Worm (Caenorhabditis elegans) whole organism, midembryonic: ENCODE measurements around the gene B0462.5.
"Not testable (repeated sequence)": the region's sequence is repeated elsewhere in the genome, so short reads cannot be mapped to it uniquely, and the experiment has no call there.

Experiments
- T22C8.4 ChIP-seq: fragments of 200-800 bp; sonication (Bioruptor generic); IDR thresholded peaks from 2 replicates; pipeline ENCODE4 v1.3.6; 2022; ENCODE audit warnings: missing genetic modification characterization, missing compliant biosample characterization
- cog-1 ChIP-seq: sonication (generic microtip); optimal IDR thresholded peaks from 2 replicates; lab custom pipeline; 2016; ENCODE audit warnings: missing genetic modification characterization, missing compliant biosample characterization
- flt-1 ChIP-seq: fragments of 200-800 bp; sonication (Bioruptor generic); IDR thresholded peaks from 2 replicates; pipeline ENCODE4 v1.3.6; 2022; ENCODE audit warnings: missing genetic modification characterization, missing compliant biosample characterization
- klf-2 ChIP-seq: fragments of 200-800 bp; sonication (Bioruptor generic); conservative IDR thresholded peaks from 2 replicates; pipeline ENCODE4 v1.3.6; 2022; ENCODE audit warnings: missing genetic modification reagents, missing genetic modification characterization, missing compliant biosample characterization
- med-1 ChIP-seq: sonication (generic microtip); optimal IDR thresholded peaks from 2 replicates; lab custom pipeline; 2017; ENCODE audit warnings: missing genetic modification characterization, mild to moderate bottlenecking, missing compliant biosample characterization, antibody characterized with exemption, missing genetic modification reagents; ENCODE audit not compliant: insufficient read depth
- ref-1 ChIP-seq: fragments of 200-800 bp; sonication (Bioruptor generic); conservative IDR thresholded peaks from 2 replicates; pipeline ENCODE4 v1.3.6; 2022; ENCODE audit warnings: missing genetic modification reagents, missing genetic modification characterization, missing compliant biosample characterization
- tab-1 ChIP-seq: fragments of 200-800 bp; sonication (Bioruptor generic); IDR thresholded peaks from 2 replicates; pipeline ENCODE4 v1.3.6; 2022; ENCODE audit warnings: missing genetic modification characterization, missing compliant biosample characterization
- ztf-23 ChIP-seq: fragments of 200-800 bp; sonication (Bioruptor generic); IDR thresholded peaks from 2 replicates; pipeline ENCODE4 v1.3.6; 2022; ENCODE audit warnings: missing genetic modification reagents, missing genetic modification characterization, missing compliant biosample characterization
- ztf-29 ChIP-seq: fragments of 200-800 bp; sonication (Bioruptor generic); IDR thresholded peaks from 2 replicates; pipeline ENCODE4 v1.3.6; 2022; ENCODE audit warnings: missing genetic modification reagents, missing genetic modification characterization, missing compliant biosample characterization

Gene B0462.5

DNA sequence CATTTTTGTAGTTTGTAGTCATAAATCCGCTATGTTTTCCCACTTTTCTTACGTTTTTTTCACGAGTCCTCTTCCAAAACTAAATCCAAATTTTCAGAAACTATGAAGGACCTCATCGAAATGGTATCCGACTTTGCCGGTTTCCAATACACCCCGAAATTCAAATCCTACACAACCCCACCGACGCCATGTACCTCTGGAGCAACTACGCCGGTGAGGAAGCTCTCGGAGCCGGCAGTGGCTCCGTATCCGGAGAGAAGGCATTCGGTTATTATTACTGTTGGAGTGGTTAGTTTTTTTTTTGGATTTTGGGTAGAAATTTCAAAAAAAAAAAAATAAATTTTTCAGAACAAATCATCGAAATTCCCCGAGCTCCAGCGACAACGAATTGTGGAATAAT, 26.9 kb upstream of the B0462.5 start, which contains the start of gene C08E8.3:
TSS of gene C08E8.3 (plus strand) at position 84 of the 400 bp plus-strand sequence.
- TF ChIP-seq T22C8.4 (GFP tag; lab: Robert Waterston, UW) (no peak), ztf-29 (no peak), med-1 (GFP tag; lab: Kevin White, UChicago) (no peak), ztf-23 (GFP tag; lab: Robert Waterston, UW) (no peak), cog-1 (tag; lab: Kevin White, UChicago) (no peak), ref-1 (GFP tag; lab: Robert Waterston, UW) (no peak), flt-1 (GFP tag; lab: Robert Waterston, UW) (no peak), tab-1 (GFP tag; lab: Robert Waterston, UW) (no peak), klf-2 (GFP tag; lab: Robert Waterston, UW) (no peak)

DNA sequence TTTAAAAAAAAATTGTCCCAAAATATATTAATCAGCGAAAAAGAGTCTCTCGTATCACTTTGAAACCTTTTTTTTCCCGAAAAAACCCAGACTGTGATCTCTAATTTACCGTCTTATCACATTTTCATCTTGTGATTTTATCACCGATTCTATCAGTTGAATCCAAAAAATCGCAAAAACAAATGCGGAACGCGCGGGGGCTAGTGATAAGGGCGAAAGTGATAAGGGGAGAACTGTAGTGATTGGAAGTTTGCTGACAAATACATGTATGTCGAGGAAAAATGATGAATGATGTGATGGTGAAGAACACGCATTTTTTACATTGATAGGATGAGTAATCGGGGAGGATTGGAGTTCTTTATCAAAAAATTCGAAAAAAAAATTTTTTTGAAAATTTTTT, 22.9 kb upstream of the B0462.5 start:
- TF ChIP-seq tab-1 (GFP tag; lab: Robert Waterston, UW) = no peak
- TF ChIP-seq med-1 (GFP tag; lab: Kevin White, UChicago) = no peak
- TF ChIP-seq ztf-29 = no peak
- TF ChIP-seq cog-1 (tag; lab: Kevin White, UChicago) = no peak
- TF ChIP-seq ztf-23 (GFP tag; lab: Robert Waterston, UW) = no peak
- no peak for TF ChIP-seq T22C8.4 (GFP tag; lab: Robert Waterston, UW)
- no peak for TF ChIP-seq ref-1 (GFP tag; lab: Robert Waterston, UW)
- no peak for TF ChIP-seq flt-1 (GFP tag; lab: Robert Waterston, UW)
- no peak for TF ChIP-seq klf-2 (GFP tag; lab: Robert Waterston, UW)

DNA sequence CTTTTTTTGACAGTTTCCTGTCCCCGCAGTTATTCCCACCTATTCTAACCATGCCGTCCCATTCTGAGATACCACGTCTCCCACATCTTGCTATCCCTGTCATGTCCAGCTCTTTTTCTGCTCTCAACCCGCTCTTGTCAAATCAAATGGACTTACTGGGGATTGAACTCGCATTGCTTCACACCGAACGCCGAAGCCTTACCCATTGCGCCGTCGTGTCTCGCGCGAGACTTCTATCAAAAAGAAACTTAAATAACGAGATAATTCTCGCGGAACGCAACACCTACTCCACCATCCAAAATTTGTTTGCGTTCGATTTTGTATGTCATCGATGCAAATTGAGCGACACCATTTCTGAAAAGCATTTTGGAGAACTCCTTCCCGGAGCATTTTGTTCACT, 21.1 kb upstream of the B0462.5 start:
- no peak for TF ChIP-seq med-1 (GFP tag; lab: Kevin White, UChicago)
- TF ChIP-seq ztf-23 (GFP tag; lab: Robert Waterston, UW) = no peak
- no peak for TF ChIP-seq ref-1 (GFP tag; lab: Robert Waterston, UW)
- no peak for TF ChIP-seq ztf-29
- TF ChIP-seq T22C8.4 (GFP tag; lab: Robert Waterston, UW) = no peak
- TF ChIP-seq tab-1 (GFP tag; lab: Robert Waterston, UW) = no peak
- TF ChIP-seq cog-1 (tag; lab: Kevin White, UChicago) = no peak
- no peak for TF ChIP-seq flt-1 (GFP tag; lab: Robert Waterston, UW)
- no peak for TF ChIP-seq klf-2 (GFP tag; lab: Robert Waterston, UW)

DNA sequence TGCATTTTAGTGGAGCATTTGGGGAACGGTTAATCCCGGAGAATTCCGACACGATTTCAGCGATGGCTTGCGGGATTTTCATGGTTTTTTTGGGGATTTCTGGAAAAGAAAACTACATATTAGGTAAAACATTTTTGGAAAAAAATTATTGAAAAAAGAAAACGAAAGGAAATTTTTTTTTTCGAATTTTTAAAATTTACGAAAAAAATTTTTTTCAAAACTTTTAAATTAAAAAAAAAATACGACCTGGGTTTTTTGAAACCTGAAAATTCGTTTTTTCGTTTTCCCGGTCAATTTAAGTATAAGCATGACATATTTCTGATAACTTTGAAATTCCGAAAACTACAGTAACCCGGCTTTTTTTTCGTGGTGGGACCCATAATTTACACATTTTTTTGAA, 16.7 kb upstream of the B0462.5 start, which contains the start of gene C08E8.10:
TSS of gene C08E8.10 (minus strand) at position 101 of the 400 bp plus-strand sequence.
- TF ChIP-seq cog-1 (tag; lab: Kevin White, UChicago) (no peak), klf-2 (GFP tag; lab: Robert Waterston, UW) (no peak), tab-1 (GFP tag; lab: Robert Waterston, UW) (no peak), ztf-29 (no peak), flt-1 (GFP tag; lab: Robert Waterston, UW) (no peak), med-1 (GFP tag; lab: Kevin White, UChicago) (no peak), ref-1 (GFP tag; lab: Robert Waterston, UW) (no peak), T22C8.4 (GFP tag; lab: Robert Waterston, UW) (no peak), ztf-23 (GFP tag; lab: Robert Waterston, UW) (no peak)

DNA sequence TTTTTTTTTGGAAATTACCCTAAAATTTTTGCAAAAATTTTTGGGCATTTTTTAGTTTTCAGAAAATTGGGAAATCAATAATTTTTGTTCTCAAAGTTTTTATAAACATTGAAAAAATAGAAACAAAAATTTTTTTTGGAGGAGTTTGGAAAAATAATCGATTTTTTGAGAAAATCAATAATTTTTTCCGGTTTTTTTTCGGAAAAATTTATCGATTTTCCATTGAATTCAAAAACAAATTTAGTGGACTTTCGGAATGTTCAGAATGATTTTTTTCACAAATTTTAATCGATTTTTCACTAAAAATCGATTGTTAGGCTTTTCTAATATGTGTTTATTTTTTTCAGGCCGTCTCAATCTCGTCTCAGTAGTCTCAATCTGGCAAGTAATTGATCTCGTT, 14.5 kb upstream of the B0462.5 start:
- TF ChIP-seq tab-1 (GFP tag; lab: Robert Waterston, UW) = no peak
- TF ChIP-seq ztf-23 (GFP tag; lab: Robert Waterston, UW) = no peak
- TF ChIP-seq ref-1 (GFP tag; lab: Robert Waterston, UW) = no peak
- no peak for TF ChIP-seq cog-1 (tag; lab: Kevin White, UChicago)
- peak; percentile 51; the same call in 1 of the 2 replicates for TF ChIP-seq T22C8.4 (GFP tag; lab: Robert Waterston, UW)

DNA sequence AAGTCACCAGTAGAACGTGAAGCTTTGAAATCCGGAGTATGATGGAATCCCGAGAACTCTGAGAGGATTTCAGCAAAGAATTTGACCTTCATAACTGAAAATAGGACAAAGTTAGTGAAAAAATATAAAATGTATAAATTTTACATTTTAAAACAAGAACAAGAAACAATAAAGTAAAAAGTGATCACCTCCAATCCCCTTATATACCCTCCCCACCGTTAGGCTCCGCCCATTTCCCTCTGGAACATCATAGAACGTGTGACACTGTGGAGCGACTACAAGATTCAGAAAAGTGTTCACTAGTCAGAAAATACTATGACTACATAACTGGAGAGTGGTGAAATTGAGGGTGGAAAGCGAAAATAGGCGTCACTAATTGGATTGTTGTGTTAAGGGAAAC, 8.0 kb upstream of the B0462.5 start, which contains the start of gene B0462.4:
TSS of gene B0462.4 (minus strand) at position 101 of the 400 bp plus-strand sequence.
- TF ChIP-seq ztf-29 (no peak), tab-1 (GFP tag; lab: Robert Waterston, UW) (no peak), ref-1 (GFP tag; lab: Robert Waterston, UW) (no peak), klf-2 (GFP tag; lab: Robert Waterston, UW) (no peak), flt-1 (GFP tag; lab: Robert Waterston, UW) (no peak), ztf-23 (GFP tag; lab: Robert Waterston, UW) (no peak), med-1 (GFP tag; lab: Kevin White, UChicago) (no peak), T22C8.4 (GFP tag; lab: Robert Waterston, UW) (no peak), cog-1 (tag; lab: Kevin White, UChicago) (no peak)

DNA sequence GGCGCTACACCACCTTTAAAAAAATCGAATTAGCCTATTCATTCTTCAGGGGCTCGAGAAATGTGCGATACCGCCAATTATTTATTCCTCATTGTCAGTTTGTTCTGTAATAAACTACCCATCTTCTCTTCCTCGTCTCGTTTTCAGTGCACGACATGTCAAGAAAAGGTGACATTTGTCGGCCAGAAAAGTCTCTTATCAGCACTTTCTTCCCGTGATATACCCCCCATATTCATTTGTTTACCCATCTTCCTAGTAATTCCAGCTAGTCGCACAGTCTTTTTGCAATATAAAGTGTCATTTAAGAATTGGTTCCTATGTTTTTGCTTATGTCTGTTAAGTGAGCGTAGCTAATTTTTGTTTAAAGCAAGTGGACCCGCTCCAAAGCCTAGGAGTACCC, 1.4 kb upstream of the B0462.5 start:
- no peak for TF ChIP-seq T22C8.4 (GFP tag; lab: Robert Waterston, UW)
- TF ChIP-seq tab-1 (GFP tag; lab: Robert Waterston, UW) = no peak
- no peak for TF ChIP-seq med-1 (GFP tag; lab: Kevin White, UChicago)
- TF ChIP-seq flt-1 (GFP tag; lab: Robert Waterston, UW) = no peak

DNA sequence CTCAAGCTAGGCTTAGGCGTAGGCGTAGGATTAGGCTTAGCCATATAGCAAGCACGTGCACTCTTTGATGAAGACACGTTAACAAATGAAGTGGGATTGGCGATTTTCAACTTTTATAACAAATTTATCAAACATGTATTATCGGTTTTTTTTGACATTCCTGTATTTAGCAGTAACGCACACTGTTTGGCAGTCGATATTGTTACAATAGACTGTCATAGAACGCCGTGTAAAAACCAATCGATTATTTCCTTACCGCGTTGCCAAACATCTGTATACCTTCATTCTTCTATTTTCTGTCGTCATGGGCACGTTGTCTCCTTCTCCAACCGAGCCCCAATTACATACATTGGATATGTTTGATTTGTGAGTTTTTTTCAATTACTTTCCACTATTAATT, 4.8 kb downstream of the B0462.5 start, which contains the start of gene fbxb-119:
TSS of gene fbxb-119 (plus strand) at position 301 of the 400 bp plus-strand sequence.
- TF ChIP-seq T22C8.4 (GFP tag; lab: Robert Waterston, UW) (no peak), klf-2 (GFP tag; lab: Robert Waterston, UW) (no peak), tab-1 (GFP tag; lab: Robert Waterston, UW) (no peak), med-1 (GFP tag; lab: Kevin White, UChicago) (no peak), ztf-29 (no peak), ref-1 (GFP tag; lab: Robert Waterston, UW) (no peak), cog-1 (tag; lab: Kevin White, UChicago) (no peak), ztf-23 (GFP tag; lab: Robert Waterston, UW) (no peak), flt-1 (GFP tag; lab: Robert Waterston, UW) (no peak)

DNA sequence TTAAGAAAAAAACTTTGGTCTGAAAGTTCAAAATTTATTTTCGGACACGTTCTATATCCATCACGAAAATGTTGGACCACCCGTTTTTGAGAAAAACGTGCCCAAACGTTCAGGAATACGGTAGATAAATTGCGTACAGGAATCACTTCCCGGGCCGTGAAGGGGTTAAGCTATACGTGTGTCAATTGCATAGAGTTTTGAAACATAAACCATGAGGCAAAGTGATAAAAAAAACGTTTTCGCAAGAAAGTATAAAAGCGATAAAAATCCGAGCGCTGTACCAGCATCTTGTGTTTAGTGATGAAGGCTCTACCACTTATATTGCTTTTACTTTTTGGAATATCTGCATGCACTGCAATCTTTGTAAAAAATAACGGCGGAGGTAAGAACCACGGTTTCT, 20.7 kb downstream of the B0462.5 start, which contains the start of gene Y51A2A.6:
TSS of gene Y51A2A.6 (plus strand) at position 301 of the 400 bp plus-strand sequence.
- not testable (repeated sequence) for TF ChIP-seq T22C8.4 (GFP tag; lab: Robert Waterston, UW); tab-1 (GFP tag; lab: Robert Waterston, UW); med-1 (GFP tag; lab: Kevin White, UChicago)
